Worm (Caenorhabditis elegans): ENCODE data around the gene epg-5.

epg-5 gene

DNA sequence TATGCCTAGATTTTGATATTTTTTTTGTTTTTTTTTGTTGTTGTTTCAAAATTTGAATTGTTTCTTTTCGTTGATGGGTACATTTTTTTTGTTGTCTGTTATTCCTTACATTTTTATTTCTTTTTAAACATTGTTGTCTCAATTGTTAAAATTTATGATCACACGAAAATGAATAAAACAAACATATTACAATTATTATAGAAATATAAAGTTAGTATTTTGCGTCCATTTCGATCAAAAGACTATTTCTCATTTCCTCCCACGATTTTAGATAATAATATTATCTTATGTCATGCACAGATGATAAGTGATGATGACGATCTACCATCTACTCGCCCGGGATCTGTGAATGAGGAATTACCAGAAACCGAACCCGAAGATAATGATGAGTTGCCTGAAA lies 54.5 kb downstream of the epg-5 start, which contains the start of gene wrn-1:
Gene wrn-1 (plus strand): TSS at position 301 of the 400 bp plus-strand sequence.
- TF ChIP-seq nhr-237 (tag; optimal IDR thresholded peaks at IDR 0.05) (no peak), ceh-16 (tag; optimal IDR thresholded peaks at IDR 0.05) (no peak), aly-2 (tag; optimal IDR thresholded peaks at IDR 0.05) (no peak), nhr-76 (tag; optimal IDR thresholded peaks at IDR 0.05) (no peak), ceh-82 (tag; optimal IDR thresholded peaks at IDR 0.05) (no peak), pqm-1 (tag; optimal IDR thresholded peaks at IDR 0.05) (no peak), mdl-1 (tag; optimal IDR thresholded peaks at IDR 0.05) (no peak)
